Worm (Caenorhabditis elegans) whole organism, mixed stage, embryonic: ENCODE data around the gene nfx-1.

Experiments
- blmp-1 ChIP-seq: fragments of 150-350 bp; optimal IDR thresholded peaks from 2 replicates; lab custom pipeline; 2014; ENCODE audit warnings: missing biosample characterization, missing genetic modification characterization
- ces-1 ChIP-seq: fragments of 150-350 bp; optimal IDR thresholded peaks from 2 replicates; lab custom pipeline; 2014; ENCODE audit warnings: missing biosample characterization, missing genetic modification reagents, missing genetic modification characterization
- lin-13 ChIP-seq: fragments of 150-350 bp; optimal IDR thresholded peaks from 2 replicates; lab custom pipeline; 2014; ENCODE audit warnings: missing biosample characterization, missing genetic modification characterization
- lin-32 ChIP-seq: fragments of 200-800 bp; sonication (Bioruptor generic); optimal IDR thresholded peaks from 2 replicates; lab custom pipeline; 2018; ENCODE audit warnings: mild to moderate bottlenecking, missing genetic modification characterization, missing compliant biosample characterization
- lsy-2 ChIP-seq: fragments of 150-350 bp; optimal IDR thresholded peaks from 2 replicates; lab custom pipeline; 2014; ENCODE audit warnings: missing biosample characterization, missing genetic modification characterization
- mab-5 ChIP-seq: fragments of 150-350 bp; optimal IDR thresholded peaks from 2 replicates; lab custom pipeline; 2014; ENCODE audit warnings: missing biosample characterization, missing genetic modification characterization
- mep-1 ChIP-seq: fragments of 150-350 bp; optimal IDR thresholded peaks from 2 replicates; lab custom pipeline; 2017; ENCODE audit warnings: missing biosample characterization, missing genetic modification reagents, missing genetic modification characterization, inconsistent platforms
- nhr-237 ChIP-seq: fragments of 150-350 bp; optimal IDR thresholded peaks from 2 replicates; lab custom pipeline; 2014; ENCODE audit warnings: missing biosample characterization, missing genetic modification characterization
- nhr-28 ChIP-seq: fragments of 150-350 bp; optimal IDR thresholded peaks from 2 replicates; lab custom pipeline; 2014; ENCODE audit warnings: missing biosample characterization, missing genetic modification characterization
- nhr-76 ChIP-seq: sonication (generic microtip); optimal IDR thresholded peaks from 2 replicates; lab custom pipeline; 2017; ENCODE audit warnings: missing biosample characterization, missing genetic modification characterization
- pha-4 ChIP-seq: fragments of 150-350 bp; optimal IDR thresholded peaks from 2 replicates; lab custom pipeline; 2018; ENCODE audit warnings: missing biosample characterization, missing genetic modification reagents, missing genetic modification characterization
- snpc-4 ChIP-seq: fragments of 150-350 bp; optimal IDR thresholded peaks from 2 replicates; lab custom pipeline; 2014; ENCODE audit warnings: missing biosample characterization, missing genetic modification characterization
- unc-39 ChIP-seq: fragments of 150-350 bp; optimal IDR thresholded peaks from 2 replicates; lab custom pipeline; 2014; ENCODE audit warnings: missing biosample characterization, missing genetic modification characterization
- ztf-11 ChIP-seq: fragments of 150-350 bp; optimal IDR thresholded peaks from 2 replicates; lab custom pipeline; 2014; ENCODE audit warnings: missing biosample characterization, missing genetic modification characterization

- TF ChIP-seq ztf-11 (no peak), lsy-2 (tag; lab: Kevin White, UChicago) (no peak), lin-13 (tag; lab: Kevin White, UChicago) (no peak), ces-1 (GFP tag; lab: Kevin White, UChicago) (no peak), nhr-76 (no peak), nhr-28 (tag; lab: Kevin White, UChicago) (no peak), unc-39 (tag; lab: Kevin White, UChicago) (no peak), mep-1 (tag; lab: Kevin White, UChicago) (no peak), blmp-1 (no peak), mab-5 (tag; lab: Kevin White, UChicago) (no peak), pha-4 (no peak), lin-32 (GFP tag; lab: Kevin White, UChicago) (no peak), snpc-4 (tag; lab: Kevin White, UChicago) (no peak), nhr-237 (no peak)
These were observed 19.2 kb upstream of the nfx-1 start for ce11 chrIII:6356007-6356406.
